Worm (Caenorhabditis elegans) whole organism, L4/young adult: ENCODE measurements around the gene C01G6.9.

ENCODE experiments used
- W03F9.2 ChIP-seq: fragments of 150-350 bp; optimal IDR thresholded peaks from 2 replicates; lab custom pipeline; 2014; ENCODE audit warnings: missing biosample characterization, missing genetic modification characterization
- dao-5 ChIP-seq: sonication (generic microtip); optimal IDR thresholded peaks from 2 replicates; lab custom pipeline; 2016; ENCODE audit warnings: missing genotype, missing genetic modification characterization, moderate library complexity, missing compliant biosample characterization
- him-1 ChIP-seq: sonication (generic microtip); optimal IDR thresholded peaks from 2 replicates; lab custom pipeline; 2016; ENCODE audit warnings: missing genotype, missing genetic modification reagents, missing genetic modification characterization, missing compliant biosample characterization

Gene C01G6.9

ce11 chrII:9261403-9261802 is 34.2 kb downstream of the C01G6.9 start:
- TF ChIP-seq dao-5 (tag; lab: Kevin White, UChicago) (no peak), him-1 (tag; lab: Kevin White, UChicago) (no peak), W03F9.2 (tag; lab: Kevin White, UChicago) (no peak)

DNA sequence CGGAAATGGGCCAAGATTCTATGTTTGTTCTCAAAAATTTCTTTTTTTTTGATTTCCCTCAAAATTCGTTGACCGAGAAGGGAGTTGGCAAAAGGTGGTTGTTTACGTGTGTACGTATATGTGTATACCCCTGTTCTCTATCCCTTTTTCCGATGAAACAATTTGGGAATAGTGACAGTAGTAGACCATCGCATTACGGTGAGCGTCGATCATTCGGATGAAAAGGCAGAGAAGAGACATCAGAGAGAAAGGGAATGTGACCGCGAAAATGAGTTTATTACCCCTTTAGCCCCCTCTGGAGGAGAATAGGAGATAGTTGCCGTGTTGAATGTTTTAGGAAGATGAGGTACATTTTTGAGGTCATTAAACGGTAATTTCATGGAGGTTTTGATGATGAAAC is 35.6 kb downstream of the C01G6.9 start:
- TF ChIP-seq dao-5 (tag; lab: Kevin White, UChicago), result no peak
- TF ChIP-seq him-1 (tag; lab: Kevin White, UChicago), result no peak
- no peak for TF ChIP-seq W03F9.2 (tag; lab: Kevin White, UChicago)

ce11 chrII:9258566-9258965 is 37.1 kb downstream of the C01G6.9 start:
- TF ChIP-seq him-1 (tag; lab: Kevin White, UChicago), result no peak
- no peak for TF ChIP-seq dao-5 (tag; lab: Kevin White, UChicago)
- no peak for TF ChIP-seq W03F9.2 (tag; lab: Kevin White, UChicago)

ce11 chrII:9258034-9258556 is 37.5 kb downstream of the C01G6.9 start:
- TF ChIP-seq him-1 (tag; lab: Kevin White, UChicago) (no peak), dao-5 (tag; lab: Kevin White, UChicago) (no peak), W03F9.2 (tag; lab: Kevin White, UChicago) (no peak)

ce11 chrII:9254187-9254586 is 41.4 kb downstream of the C01G6.9 start, which contains the start of gene nlp-82:
Gene nlp-82, minus strand, starts transcription at chrII:9254287.
- no peak for TF ChIP-seq W03F9.2 (tag; lab: Kevin White, UChicago)
- no peak for TF ChIP-seq dao-5 (tag; lab: Kevin White, UChicago)
- TF ChIP-seq him-1 (tag; lab: Kevin White, UChicago), result no peak

DNA sequence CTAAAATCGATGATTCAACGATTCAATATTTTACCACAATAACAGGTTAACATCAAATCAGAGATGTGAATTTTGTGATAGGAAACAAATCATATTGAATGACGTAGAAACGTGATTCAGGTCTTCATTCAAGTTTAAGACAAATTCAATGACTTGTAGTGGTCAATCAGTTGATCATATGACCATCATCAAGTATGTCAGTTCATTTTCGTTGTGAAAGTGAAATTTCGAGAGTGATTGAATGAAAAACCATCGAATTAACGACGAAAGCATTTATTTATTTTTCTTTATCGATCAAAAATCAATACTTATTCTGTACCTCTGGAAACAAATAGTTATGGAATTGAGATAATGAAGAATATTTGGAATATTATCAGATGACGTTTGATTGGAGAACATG is 44.1 kb downstream of the C01G6.9 start:
- TF ChIP-seq dao-5 (tag; lab: Kevin White, UChicago) (no peak), him-1 (tag; lab: Kevin White, UChicago) (no peak), W03F9.2 (tag; lab: Kevin White, UChicago) (no peak)

DNA sequence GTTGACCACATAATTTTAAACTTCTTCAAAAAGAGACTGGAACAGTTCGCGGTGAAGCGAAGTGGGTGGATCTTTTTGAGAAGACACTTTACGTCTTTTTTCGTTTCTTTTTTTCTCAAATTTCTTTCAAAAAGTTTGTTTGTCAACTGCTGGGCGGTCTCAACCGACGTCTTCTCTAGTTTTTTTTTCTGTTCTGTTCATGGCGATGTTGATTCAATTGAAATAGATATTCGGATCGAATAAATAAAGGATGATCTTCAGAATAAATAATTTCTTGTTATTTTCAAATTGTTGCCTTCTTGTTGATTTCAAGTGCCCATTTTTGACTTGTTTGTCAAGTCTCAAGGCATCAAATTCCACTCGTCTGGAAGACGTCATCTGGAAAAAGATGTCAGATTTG is 45.2 kb downstream of the C01G6.9 start, which contains the start of gene T26C5.4:
Gene T26C5.4, minus strand, starts transcription at position 101 of the 400 bp plus-strand sequence.
- TF ChIP-seq dao-5 (tag; lab: Kevin White, UChicago), result no peak
- no peak for TF ChIP-seq W03F9.2 (tag; lab: Kevin White, UChicago)
- TF ChIP-seq him-1 (tag; lab: Kevin White, UChicago), result no peak

DNA sequence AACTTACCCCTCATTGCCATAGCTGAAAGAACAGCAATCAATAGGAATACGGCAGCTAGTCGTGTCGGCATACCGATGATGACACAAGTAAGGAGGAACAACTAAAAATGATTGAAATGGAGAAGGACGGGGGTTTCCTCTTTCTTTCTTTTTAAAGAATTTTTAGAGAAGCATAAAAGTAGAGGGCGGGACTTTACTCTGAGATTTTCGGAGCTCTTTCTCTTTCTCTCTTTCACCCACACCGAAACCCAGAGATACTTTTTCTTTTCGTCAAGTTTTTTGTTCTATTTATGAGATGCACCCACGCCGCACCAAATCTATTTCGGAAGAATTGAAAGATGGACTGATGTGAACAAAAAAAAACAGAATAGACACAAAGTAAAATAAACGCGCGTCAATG is 49.0 kb downstream of the C01G6.9 start, which contains the start of gene T26C5.5:
Gene T26C5.5, minus strand, starts transcription at position 101 of the 400 bp plus-strand sequence.
- no peak for TF ChIP-seq W03F9.2 (tag; lab: Kevin White, UChicago)
- TF ChIP-seq him-1 (tag; lab: Kevin White, UChicago), result no peak
- TF ChIP-seq dao-5 (tag; lab: Kevin White, UChicago), result no peak
